Worm (Caenorhabditis elegans): ENCODE measurements around the gene H25P19.1.

DNA sequence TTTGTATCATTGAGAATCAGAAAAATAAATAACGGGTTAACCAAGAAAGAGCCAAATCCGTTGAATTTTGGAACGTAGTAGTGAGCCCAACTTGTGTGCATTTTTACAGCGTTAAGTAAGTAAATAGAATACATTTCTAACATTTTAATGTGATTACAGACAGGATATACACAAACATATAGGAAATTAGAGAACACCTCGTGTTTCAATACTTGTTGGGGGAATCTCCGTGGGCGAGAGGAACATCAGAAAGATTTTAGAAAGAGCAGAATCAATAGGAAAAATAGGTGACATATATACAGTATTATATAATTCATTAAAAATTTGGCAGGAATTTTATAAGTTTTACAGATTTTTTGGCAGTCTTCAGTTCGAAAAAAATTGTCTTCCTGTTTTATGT is 51.3 kb downstream of the H25P19.1 start, which contains the start of gene srj-24:
- TF ChIP-seq him-1 (tag; optimal IDR thresholded peaks at IDR 0.05) (no peak), W03F9.2 (tag; optimal IDR thresholded peaks at IDR 0.05) (no peak), dao-5 (tag; optimal IDR thresholded peaks at IDR 0.05) (no peak)

All from whole organism, L4/young adult.